Worm (Caenorhabditis elegans) whole organism, late embryonic: ENCODE data around the gene glb-28.

ENCODE experiments used
- C38D4.7 ChIP-seq: fragments of 200-800 bp; sonication (Bioruptor generic); optimal IDR thresholded peaks from 2 replicates; lab custom pipeline; 2018; ENCODE audit warnings: mild to moderate bottlenecking, missing genetic modification characterization, moderate library complexity, missing compliant biosample characterization
- K02D7.2 ChIP-seq: sonication (generic microtip); optimal IDR thresholded peaks from 2 replicates; lab custom pipeline; 2017; ENCODE audit warnings: mild to moderate bottlenecking, missing genetic modification characterization, missing compliant biosample characterization
- K09A11.1 ChIP-seq: sonication (generic microtip); optimal IDR thresholded peaks from 2 replicates; lab custom pipeline; 2017; ENCODE audit warnings: antibody characterized with exemption, mild to moderate bottlenecking, missing genetic modification characterization, missing compliant biosample characterization; ENCODE audit not compliant: insufficient read depth
- T23F11.4 ChIP-seq: fragments of 200-800 bp; sonication (Bioruptor generic); optimal IDR thresholded peaks from 2 replicates; lab custom pipeline; 2018; ENCODE audit warnings: mild to moderate bottlenecking, missing genetic modification characterization, missing compliant biosample characterization
- ahr-1 ChIP-seq: sonication (generic microtip); optimal IDR thresholded peaks from 2 replicates; lab custom pipeline; 2016; ENCODE audit warnings: missing genetic modification characterization, missing compliant biosample characterization
- ama-1 ChIP-seq: fragments of 150-350 bp; optimal IDR thresholded peaks from 2 replicates; lab custom pipeline; 2014
- ceh-18 ChIP-seq: sonication (generic microtip); optimal IDR thresholded peaks from 2 replicates; lab custom pipeline; 2016; ENCODE audit warnings: missing genetic modification characterization, missing compliant biosample characterization
- ceh-19 ChIP-seq: fragments of 200-800 bp; sonication (Bioruptor generic); optimal IDR thresholded peaks from 2 replicates; lab custom pipeline; 2018; ENCODE audit warnings: mild to moderate bottlenecking, missing genetic modification characterization, missing compliant biosample characterization
- ceh-22 ChIP-seq: sonication (generic microtip); optimal IDR thresholded peaks from 2 replicates; lab custom pipeline; 2017; ENCODE audit warnings: missing biosample characterization, missing genetic modification characterization
- ceh-24 ChIP-seq: sonication (generic microtip); optimal IDR thresholded peaks from 2 replicates; lab custom pipeline; 2016; ENCODE audit warnings: mild to moderate bottlenecking, missing genetic modification characterization, missing compliant biosample characterization
- ceh-30 ChIP-seq: fragments of 150-350 bp; optimal IDR thresholded peaks from 2 replicates; lab custom pipeline; 2014; ENCODE audit warnings: missing biosample characterization, missing genetic modification characterization
- ceh-31 ChIP-seq: sonication (generic microtip); optimal IDR thresholded peaks from 2 replicates; lab custom pipeline; 2016; ENCODE audit warnings: missing genetic modification characterization, missing compliant biosample characterization
- ceh-34 ChIP-seq: sonication (generic microtip); optimal IDR thresholded peaks from 2 replicates; lab custom pipeline; 2016; ENCODE audit warnings: mild to moderate bottlenecking, missing genetic modification characterization, missing compliant biosample characterization
- ceh-45 ChIP-seq: fragments of 200-800 bp; sonication (Bioruptor generic); IDR thresholded peaks from 2 replicates; pipeline ENCODE4 v1.3.6; 2022; ENCODE audit warnings: missing genetic modification reagents, missing genetic modification characterization, missing compliant biosample characterization
- ceh-9 ChIP-seq: sonication (generic microtip); optimal IDR thresholded peaks from 2 replicates; lab custom pipeline; 2016; ENCODE audit warnings: mild to moderate bottlenecking, missing genetic modification characterization, inconsistent platforms, missing compliant biosample characterization
- che-1 ChIP-seq: sonication (generic microtip); optimal IDR thresholded peaks from 2 replicates; lab custom pipeline; 2016; ENCODE audit warnings: mild to moderate bottlenecking, missing genetic modification characterization, missing compliant biosample characterization
- dve-1 ChIP-seq: sonication (generic microtip); optimal IDR thresholded peaks from 2 replicates; lab custom pipeline; 2017; ENCODE audit warnings: antibody characterized with exemption, mild to moderate bottlenecking, missing genetic modification characterization, missing compliant biosample characterization
- elt-2 ChIP-seq: sonication (generic microtip); optimal IDR thresholded peaks from 2 replicates; lab custom pipeline; 2016; ENCODE audit warnings: missing genetic modification reagents, missing genetic modification characterization, missing compliant biosample characterization
- fax-1 ChIP-seq: sonication (generic microtip); optimal IDR thresholded peaks from 2 replicates; lab custom pipeline; 2016; ENCODE audit warnings: missing genotype, missing genetic modification characterization, missing compliant biosample characterization
- fkh-10 ChIP-seq: fragments of 150-350 bp; optimal IDR thresholded peaks from 2 replicates; lab custom pipeline; 2014; ENCODE audit warnings: missing biosample characterization, missing genetic modification reagents, missing genetic modification characterization
- fkh-6 ChIP-seq: sonication (generic microtip); optimal IDR thresholded peaks from 2 replicates; lab custom pipeline; 2016; ENCODE audit warnings: missing genetic modification characterization, missing compliant biosample characterization
- gmeb-2 ChIP-seq: sonication (generic microtip); optimal IDR thresholded peaks from 2 replicates; lab custom pipeline; 2016; ENCODE audit warnings: missing genetic modification characterization, inconsistent platforms, missing compliant biosample characterization
- hlh-13 ChIP-seq: fragments of 200-800 bp; sonication (Bioruptor generic); optimal IDR thresholded peaks from 2 replicates; lab custom pipeline; 2018; ENCODE audit warnings: mild to moderate bottlenecking, missing genetic modification characterization, missing compliant biosample characterization
- hlh-15 ChIP-seq: sonication (generic microtip); optimal IDR thresholded peaks from 2 replicates; lab custom pipeline; 2016; ENCODE audit warnings: missing genetic modification characterization, missing compliant biosample characterization
- hlh-30 ChIP-seq: sonication (generic microtip); optimal IDR thresholded peaks from 2 replicates; lab custom pipeline; 2017; ENCODE audit warnings: antibody characterized with exemption, missing genetic modification characterization, missing compliant biosample characterization; ENCODE audit not compliant: insufficient read depth
- hlh-6 ChIP-seq: sonication (generic microtip); optimal IDR thresholded peaks from 2 replicates; lab custom pipeline; 2016; ENCODE audit warnings: missing genotype, missing genetic modification characterization, missing compliant biosample characterization
- hlh-8 ChIP-seq: sonication (generic microtip); optimal IDR thresholded peaks from 2 replicates; lab custom pipeline; 2016; ENCODE audit warnings: missing genotype, missing genetic modification characterization, missing compliant biosample characterization
- mec-3 ChIP-seq: sonication (generic microtip); optimal IDR thresholded peaks from 2 replicates; lab custom pipeline; 2016; ENCODE audit warnings: borderline replicate concordance, missing genetic modification characterization, missing compliant biosample characterization
- nfya-1 ChIP-seq: sonication (generic microtip); optimal IDR thresholded peaks from 2 replicates; lab custom pipeline; 2017; ENCODE audit warnings: missing genetic modification characterization, mild to moderate bottlenecking, missing compliant biosample characterization, antibody characterized with exemption, moderate library complexity
- nhr-232 ChIP-seq: sonication (generic microtip); optimal IDR thresholded peaks from 2 replicates; lab custom pipeline; 2016; ENCODE audit warnings: missing genetic modification characterization, missing compliant biosample characterization
- npax-4 ChIP-seq: sonication (generic microtip); optimal IDR thresholded peaks from 2 replicates; lab custom pipeline; 2016; ENCODE audit warnings: missing genetic modification characterization, missing compliant biosample characterization
- pag-3 ChIP-seq: sonication (generic microtip); optimal IDR thresholded peaks from 2 replicates; lab custom pipeline; 2016; ENCODE audit warnings: missing compliant biosample characterization, missing genetic modification characterization, borderline replicate concordance
- pax-1 ChIP-seq: fragments of 150-350 bp; optimal IDR thresholded peaks from 2 replicates; lab custom pipeline; 2014; ENCODE audit warnings: missing biosample characterization, missing genetic modification characterization
- pha-2 ChIP-seq: sonication (generic microtip); optimal IDR thresholded peaks from 2 replicates; lab custom pipeline; 2017; ENCODE audit warnings: mild to moderate bottlenecking, missing genetic modification characterization, missing compliant biosample characterization
- pqm-1 ChIP-seq: sonication (generic microtip); optimal IDR thresholded peaks from 2 replicates; lab custom pipeline; 2016; ENCODE audit warnings: missing genetic modification characterization, missing compliant biosample characterization
- ref-2 ChIP-seq: sonication (generic microtip); optimal IDR thresholded peaks from 2 replicates; lab custom pipeline; 2016; ENCODE audit warnings: missing genetic modification characterization, missing compliant biosample characterization
- sdc-2 ChIP-seq: sonication (generic microtip); optimal IDR thresholded peaks from 2 replicates; lab custom pipeline; 2016; ENCODE audit warnings: missing genotype, missing genetic modification characterization, missing compliant biosample characterization
- sox-2 ChIP-seq: fragments of 200-800 bp; sonication (Bioruptor generic); IDR thresholded peaks from 2 replicates; pipeline ENCODE4 v1.3.6; 2022; ENCODE audit warnings: missing genetic modification reagents, missing genetic modification characterization, missing compliant biosample characterization
- syd-9 ChIP-seq: sonication (generic microtip); optimal IDR thresholded peaks from 2 replicates; lab custom pipeline; 2016; ENCODE audit warnings: mild to moderate bottlenecking, missing genetic modification characterization, moderate library complexity, missing compliant biosample characterization
- tbx-2 ChIP-seq: sonication (generic microtip); optimal IDR thresholded peaks from 2 replicates; lab custom pipeline; 2016; ENCODE audit warnings: missing genetic modification characterization, missing compliant biosample characterization
- unc-3 ChIP-seq, 2 experiments: fragments of 200-800 bp in 1 of 2; sonication (Bioruptor generic) in 1 of 2; sonication (generic microtip) in 1 of 2; conservative IDR thresholded peaks in 1 of 2; optimal IDR thresholded peaks in 1 of 2; 2 replicates each; pipeline versions ENCODE4 v1.3.6 to Lab custom; 2016 to 2022; ENCODE audit warnings: missing compliant biosample characterization in 2 of 2, missing genetic modification characterization in 2 of 2, missing genetic modification reagents in 1 of 2
- unc-42 ChIP-seq: sonication (generic microtip); optimal IDR thresholded peaks from 2 replicates; lab custom pipeline; 2016; ENCODE audit warnings: missing genotype, missing genetic modification characterization, missing compliant biosample characterization
- unc-55 ChIP-seq: sonication (generic microtip); optimal IDR thresholded peaks from 2 replicates; lab custom pipeline; 2017; ENCODE audit warnings: missing biosample characterization, missing genetic modification reagents, missing genetic modification characterization
- zip-5 ChIP-seq: sonication (generic microtip); optimal IDR thresholded peaks from 2 replicates; lab custom pipeline; 2016; ENCODE audit warnings: missing genetic modification characterization, missing compliant biosample characterization

glb-28 gene

DNA sequence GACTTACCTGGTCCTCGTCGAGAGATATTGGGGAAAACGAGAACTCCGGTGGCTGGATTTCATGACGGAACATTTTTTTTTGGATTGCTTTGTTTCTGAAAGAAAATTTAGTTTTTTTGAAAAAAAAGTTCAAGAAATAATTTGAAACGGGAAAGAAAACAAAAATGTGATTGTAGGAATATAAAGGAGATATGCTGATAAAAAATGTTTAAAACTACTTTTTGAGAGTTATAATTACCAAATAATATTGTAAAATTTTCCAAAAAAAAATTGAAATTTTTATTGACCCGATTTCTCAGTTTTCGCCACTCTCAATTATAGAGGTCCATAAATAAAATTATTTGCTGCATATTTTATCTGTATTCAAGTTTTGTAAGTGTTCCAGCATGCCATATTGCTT lies at the start of gene glb-28:
TSS of gene glb-28 (minus strand) at position 101 of the 400 bp plus-strand sequence.
- TF ChIP-seq ahr-1 (tag; lab: Kevin White, UChicago) (no peak), K09A11.1 (no peak), ceh-22 (tag; lab: Kevin White, UChicago) (no peak), syd-9 (tag; lab: Kevin White, UChicago) (no peak), fkh-6 (no peak), pha-2 (no peak), elt-2 (tag; lab: Kevin White, UChicago) (no peak), pag-3 (no peak), nfya-1 (tag; lab: Kevin White, UChicago) (no peak), sox-2 (GFP tag; lab: Robert Waterston, UW) (no peak), ceh-18 (tag; lab: Kevin White, UChicago) (no peak), ama-1 (no peak), gmeb-2 (tag; lab: Kevin White, UChicago) (no peak), T23F11.4 (no peak), ceh-31 (tag; lab: Kevin White, UChicago) (no peak), ceh-30 (tag; lab: Kevin White, UChicago) (no peak), C38D4.7 (GFP tag; lab: Kevin White, UChicago) (no peak), K02D7.2 (tag; lab: Kevin White, UChicago) (no peak), hlh-6 (tag; lab: Kevin White, UChicago) (no peak), hlh-15 (tag; lab: Kevin White, UChicago) (no peak)

DNA sequence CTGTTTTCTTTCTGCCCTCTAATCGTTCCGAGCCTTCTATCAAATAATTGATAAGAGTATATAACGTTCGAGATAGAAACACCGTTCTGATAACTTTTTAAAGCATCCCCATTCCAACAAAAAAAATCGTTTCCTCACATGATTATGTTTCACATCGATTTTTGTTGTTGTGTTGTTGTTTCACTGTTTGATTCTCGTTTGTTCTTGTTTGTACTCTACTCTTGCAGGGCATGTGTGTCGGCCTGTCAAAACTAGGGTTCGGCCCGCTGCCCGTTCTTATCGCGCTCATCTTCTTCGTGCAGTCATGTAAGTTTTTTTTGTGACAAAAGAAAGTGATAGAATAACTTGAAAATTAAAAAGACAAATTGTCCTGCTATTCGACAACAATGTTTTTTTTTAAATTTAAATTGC lies 48.7 kb upstream of the glb-28 start, which contains the start of gene C33A11.2:
TSS of gene C33A11.2 (plus strand) at position 226 of the 411 bp plus-strand sequence.
- TF ChIP-seq elt-2 (tag; lab: Kevin White, UChicago) (peak; percentile 67), hlh-8 (tag; lab: Kevin White, UChicago) (no peak)

DNA sequence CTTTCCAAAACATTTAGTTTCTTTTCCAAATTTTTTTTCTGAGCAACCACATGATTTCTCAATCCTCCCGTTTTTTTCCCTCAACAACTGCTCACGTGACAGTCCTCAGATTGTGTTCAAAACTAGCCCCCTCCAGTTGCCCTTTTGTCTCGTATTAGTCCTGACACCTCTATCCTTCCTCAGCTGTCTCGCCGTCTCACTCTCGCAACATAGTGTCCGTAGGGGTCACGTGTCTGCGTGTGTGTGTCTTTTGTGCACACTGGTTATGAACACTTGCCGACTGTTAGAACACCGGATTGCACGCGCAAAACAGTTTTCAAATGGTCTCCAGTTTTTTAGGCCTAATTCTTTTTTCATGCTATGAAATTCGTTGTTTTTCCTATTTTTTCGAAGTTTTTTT lies 48.2 kb upstream of the glb-28 start:
- no peak for TF ChIP-seq ceh-24 (tag; lab: Kevin White, UChicago)
- peak; percentile 64 for TF ChIP-seq ceh-18 (tag; lab: Kevin White, UChicago)
- no peak for TF ChIP-seq zip-5 (tag; lab: Kevin White, UChicago)
- no peak for TF ChIP-seq hlh-15 (tag; lab: Kevin White, UChicago)
- TF ChIP-seq hlh-8 (tag; lab: Kevin White, UChicago): peak; percentile 18
- no peak for TF ChIP-seq pqm-1 (tag; lab: Kevin White, UChicago)
- no peak for TF ChIP-seq gmeb-2 (tag; lab: Kevin White, UChicago)
- TF ChIP-seq K09A11.1: no peak
- no peak for TF ChIP-seq ceh-9 (tag; lab: Kevin White, UChicago)
- no peak for TF ChIP-seq dve-1 (tag; lab: Kevin White, UChicago)
- no peak for TF ChIP-seq hlh-13
- no peak for TF ChIP-seq ceh-19 (GFP tag; lab: Kevin White, UChicago)
- 0 out of 2 replicates have a peak, but pooled peaks have one; percentile 19 for TF ChIP-seq sox-2 (GFP tag; lab: Robert Waterston, UW)
- TF ChIP-seq ceh-45 (GFP tag; lab: Robert Waterston, UW): no peak
- peak; percentile 38 for TF ChIP-seq ceh-34 (tag; lab: Kevin White, UChicago)
- TF ChIP-seq unc-55: peak; percentile 39
- TF ChIP-seq npax-4 (tag; lab: Kevin White, UChicago): no peak
- no peak for TF ChIP-seq fkh-10 (GFP tag; lab: Kevin White, UChicago)
- TF ChIP-seq ceh-30 (tag; lab: Kevin White, UChicago): no peak
- TF ChIP-seq sdc-2 (tag; lab: Kevin White, UChicago): peak; percentile 60
- peak; percentile 37 for TF ChIP-seq nfya-1 (tag; lab: Kevin White, UChicago)
- no peak for TF ChIP-seq pax-1 (tag; lab: Kevin White, UChicago)
- TF ChIP-seq ceh-22 (tag; lab: Kevin White, UChicago): no peak
- no peak for TF ChIP-seq mec-3 (tag; lab: Kevin White, UChicago)
- TF ChIP-seq unc-42 (tag; lab: Kevin White, UChicago): no peak
- TF ChIP-seq tbx-2 (tag; lab: Kevin White, UChicago): peak; percentile 63
- no peak for TF ChIP-seq fax-1 (tag; lab: Kevin White, UChicago)
- no peak for TF ChIP-seq K02D7.2 (tag; lab: Kevin White, UChicago)
- no peak for TF ChIP-seq pag-3
- no peak for TF ChIP-seq unc-3 (GFP tag; conservative IDR thresholded peaks at IDR 0.05; lab: Robert Waterston, UW)
- TF ChIP-seq unc-3 (tag; optimal IDR thresholded peaks at IDR 0.05; lab: Kevin White, UChicago): no peak
- TF ChIP-seq ref-2 (tag; lab: Kevin White, UChicago): peak; percentile 79
- TF ChIP-seq C38D4.7 (GFP tag; lab: Kevin White, UChicago): no peak
- peak; percentile 79 for TF ChIP-seq ceh-31 (tag; lab: Kevin White, UChicago)
- TF ChIP-seq nhr-232 (tag; lab: Kevin White, UChicago): no peak
- TF ChIP-seq hlh-30 (tag; lab: Kevin White, UChicago): peak; percentile 99
- no peak for TF ChIP-seq che-1 (tag; lab: Kevin White, UChicago)
